Worm (Caenorhabditis elegans): ENCODE data around the gene T01C8.3.

T01C8.3 gene

DNA sequence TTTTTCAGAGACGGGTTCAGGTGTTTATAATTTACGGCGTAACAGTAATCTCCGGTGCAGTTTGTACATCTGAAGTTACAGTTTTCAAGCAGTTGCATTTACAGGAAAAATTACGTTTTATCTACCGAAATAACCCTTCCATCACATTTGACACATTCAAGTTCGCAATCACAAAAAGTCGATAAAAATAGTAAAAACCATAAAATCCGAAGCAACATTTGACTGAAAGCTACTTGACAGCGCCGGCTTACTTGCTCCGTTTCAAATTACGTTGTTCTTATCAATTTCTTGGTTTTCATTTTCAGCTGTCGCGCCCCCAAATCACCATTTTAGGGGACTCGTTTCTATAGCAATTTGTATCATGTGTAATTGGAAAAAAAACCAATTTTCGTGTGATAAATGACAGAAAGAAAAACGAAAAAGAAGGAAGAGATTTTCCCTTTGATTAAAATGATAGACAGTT lies at the start of gene T01C8.3:
T01C8.3 (minus strand) TSS at position 413 of the 463 bp plus-strand sequence.
- no peak for TF ChIP-seq W03F9.2 (tag; optimal IDR thresholded peaks at IDR 0.05)
- TF ChIP-seq him-1 (tag; optimal IDR thresholded peaks at IDR 0.05) = no peak
- no peak for TF ChIP-seq dao-5 (tag; optimal IDR thresholded peaks at IDR 0.05)

DNA sequence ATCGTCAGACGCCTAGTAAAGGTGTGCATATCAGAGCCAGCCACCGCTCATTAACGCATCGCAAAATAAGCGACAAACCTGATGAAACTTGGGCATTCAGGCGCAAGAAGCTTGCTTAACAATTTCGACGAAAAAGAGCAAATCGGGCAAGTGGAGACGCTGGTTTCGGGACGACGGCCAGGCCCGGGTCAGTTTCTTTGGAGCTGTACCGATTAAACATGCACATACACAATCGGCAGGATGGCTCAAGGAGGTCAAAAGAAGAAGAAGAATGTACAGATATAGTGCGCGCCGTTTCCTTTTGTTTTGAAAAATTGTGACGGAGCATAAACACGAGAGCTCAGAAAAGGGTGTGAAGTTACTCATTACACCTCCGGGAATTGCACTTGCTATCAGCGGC lies 43.5 kb upstream of the T01C8.3 start:
- TF ChIP-seq him-1 (tag; optimal IDR thresholded peaks at IDR 0.05) = no peak
- TF ChIP-seq dao-5 (tag; optimal IDR thresholded peaks at IDR 0.05) = no peak
- TF ChIP-seq W03F9.2 (tag; optimal IDR thresholded peaks at IDR 0.05) = no peak

DNA sequence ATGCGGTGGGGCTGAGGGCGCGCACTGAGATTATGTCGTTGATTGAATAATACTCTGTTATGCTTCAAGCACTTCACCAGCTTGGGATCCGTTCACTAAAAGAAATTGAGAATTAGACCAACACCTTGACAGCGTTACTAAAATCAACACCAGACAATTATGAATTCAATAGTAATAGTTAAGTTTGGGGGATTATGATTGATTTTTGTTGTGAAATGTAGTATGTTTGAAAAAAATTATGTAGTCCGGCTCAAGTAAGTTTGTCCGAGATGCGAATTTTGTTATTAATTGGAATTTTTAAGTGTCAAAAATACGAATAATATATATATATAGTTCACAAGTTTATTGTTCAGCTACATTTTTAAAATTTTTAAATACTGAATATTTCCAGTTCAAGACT lies 42.3 kb upstream of the T01C8.3 start, which contains the start of gene sto-5:
sto-5 (minus strand) TSS at position 101 of the 400 bp plus-strand sequence.
- TF ChIP-seq dao-5 (tag; optimal IDR thresholded peaks at IDR 0.05) (no peak), W03F9.2 (tag; optimal IDR thresholded peaks at IDR 0.05) (no peak), him-1 (tag; optimal IDR thresholded peaks at IDR 0.05) (no peak)

DNA sequence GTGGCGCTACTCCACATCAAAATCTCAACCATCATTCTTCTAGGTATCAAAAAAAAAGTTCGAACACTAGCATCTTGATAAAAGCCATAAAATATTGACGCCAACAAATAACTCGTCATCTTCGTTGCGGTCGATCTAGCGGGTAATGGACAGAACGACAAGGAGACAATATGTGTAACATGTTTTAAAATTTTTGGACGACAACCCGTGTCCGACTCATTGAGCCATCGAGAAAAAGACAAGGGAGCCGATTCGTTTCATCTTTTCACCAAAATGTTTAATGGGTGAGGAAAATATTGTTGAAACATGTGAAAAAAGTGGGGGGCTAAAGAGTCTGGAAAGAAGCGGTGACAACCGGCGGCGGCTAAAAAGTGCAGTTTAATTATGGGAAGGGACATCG lies 38.5 kb upstream of the T01C8.3 start:
- TF ChIP-seq him-1 (tag; optimal IDR thresholded peaks at IDR 0.05) (no peak), dao-5 (tag; optimal IDR thresholded peaks at IDR 0.05) (no peak), W03F9.2 (tag; optimal IDR thresholded peaks at IDR 0.05) (no peak)

DNA sequence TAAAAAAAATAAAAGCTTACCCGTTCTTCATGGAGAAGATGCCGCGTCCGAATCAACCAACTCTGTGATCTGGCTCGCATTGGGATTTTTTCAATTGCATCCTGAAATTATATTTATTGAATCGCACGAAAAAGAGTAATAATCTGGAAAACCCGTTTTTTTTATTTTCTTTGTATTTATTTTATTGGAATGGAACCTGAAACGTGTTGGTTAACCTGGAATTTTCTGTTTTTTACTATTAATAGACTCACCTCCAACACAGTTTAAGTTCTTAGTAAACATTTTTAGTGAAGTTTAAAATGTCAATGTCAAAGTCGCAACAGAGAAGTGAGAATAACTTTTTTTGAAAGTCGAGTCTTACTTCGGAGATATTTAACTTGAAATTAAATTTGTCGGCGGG lies 35.3 kb upstream of the T01C8.3 start:
- TF ChIP-seq W03F9.2 (tag; optimal IDR thresholded peaks at IDR 0.05) (no peak), him-1 (tag; optimal IDR thresholded peaks at IDR 0.05) (no peak), dao-5 (tag; optimal IDR thresholded peaks at IDR 0.05) (no peak)

DNA sequence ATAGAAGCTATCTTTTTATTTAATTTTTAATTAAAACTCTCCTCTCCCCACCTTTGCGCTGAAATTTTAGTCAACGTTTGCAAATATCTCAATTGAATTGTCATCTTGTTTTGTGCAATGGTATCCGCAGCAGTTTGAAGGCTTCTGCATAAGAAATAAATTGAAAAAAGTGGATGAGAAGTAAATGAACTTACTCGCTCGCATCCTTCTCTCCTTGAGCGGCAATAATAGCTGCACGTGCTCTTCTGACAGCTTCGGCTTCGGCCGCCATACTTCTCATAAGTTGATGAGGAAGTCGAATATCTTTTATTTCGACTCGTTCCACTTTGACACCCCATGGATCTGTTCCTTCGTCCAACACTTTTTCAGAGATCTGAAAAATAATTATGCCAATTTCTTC lies 33.8 kb upstream of the T01C8.3 start:
- TF ChIP-seq dao-5 (tag; optimal IDR thresholded peaks at IDR 0.05) (no peak), him-1 (tag; optimal IDR thresholded peaks at IDR 0.05) (no peak), W03F9.2 (tag; optimal IDR thresholded peaks at IDR 0.05) (no peak)

DNA sequence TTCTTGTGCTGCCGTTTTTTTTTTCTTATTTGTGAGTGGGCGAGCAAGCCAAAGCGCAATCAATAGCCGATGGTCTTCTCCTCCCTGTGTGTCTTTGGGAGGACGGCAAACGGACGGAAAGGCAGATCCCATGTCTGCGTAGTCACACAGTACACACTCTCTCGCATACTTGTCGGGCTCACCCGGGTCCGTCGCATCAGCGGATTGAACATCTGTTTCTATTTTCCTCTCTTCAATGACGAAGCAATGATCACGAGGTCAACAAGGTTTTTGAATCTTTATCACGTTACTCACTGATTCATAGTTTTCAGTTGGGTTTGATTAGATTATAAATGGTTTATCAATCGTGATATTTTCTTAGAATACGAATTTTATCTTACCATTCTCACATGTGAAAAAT lies 32.5 kb upstream of the T01C8.3 start:
- TF ChIP-seq dao-5 (tag; optimal IDR thresholded peaks at IDR 0.05) (no peak), him-1 (tag; optimal IDR thresholded peaks at IDR 0.05) (no peak), W03F9.2 (tag; optimal IDR thresholded peaks at IDR 0.05) (no peak)

DNA sequence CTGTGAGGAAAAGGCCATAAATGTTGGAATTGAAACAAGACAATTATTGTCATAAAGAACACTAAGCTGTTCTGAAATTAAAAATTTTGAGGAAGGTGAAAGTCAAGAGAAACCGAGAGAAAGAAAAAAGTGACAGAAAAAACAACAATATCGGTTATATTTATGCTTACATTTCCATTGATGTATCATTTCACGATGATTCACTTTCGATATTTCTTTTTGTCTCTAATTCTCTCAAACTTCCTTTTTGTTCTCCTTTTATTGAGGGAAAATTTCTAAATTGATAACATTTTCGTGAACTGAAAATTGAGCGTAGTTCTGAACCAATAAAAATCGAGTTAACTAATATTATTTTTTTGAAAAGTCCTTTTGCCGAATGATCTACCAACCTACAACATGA lies 31.9 kb upstream of the T01C8.3 start:
- no peak for TF ChIP-seq him-1 (tag; optimal IDR thresholded peaks at IDR 0.05)

DNA sequence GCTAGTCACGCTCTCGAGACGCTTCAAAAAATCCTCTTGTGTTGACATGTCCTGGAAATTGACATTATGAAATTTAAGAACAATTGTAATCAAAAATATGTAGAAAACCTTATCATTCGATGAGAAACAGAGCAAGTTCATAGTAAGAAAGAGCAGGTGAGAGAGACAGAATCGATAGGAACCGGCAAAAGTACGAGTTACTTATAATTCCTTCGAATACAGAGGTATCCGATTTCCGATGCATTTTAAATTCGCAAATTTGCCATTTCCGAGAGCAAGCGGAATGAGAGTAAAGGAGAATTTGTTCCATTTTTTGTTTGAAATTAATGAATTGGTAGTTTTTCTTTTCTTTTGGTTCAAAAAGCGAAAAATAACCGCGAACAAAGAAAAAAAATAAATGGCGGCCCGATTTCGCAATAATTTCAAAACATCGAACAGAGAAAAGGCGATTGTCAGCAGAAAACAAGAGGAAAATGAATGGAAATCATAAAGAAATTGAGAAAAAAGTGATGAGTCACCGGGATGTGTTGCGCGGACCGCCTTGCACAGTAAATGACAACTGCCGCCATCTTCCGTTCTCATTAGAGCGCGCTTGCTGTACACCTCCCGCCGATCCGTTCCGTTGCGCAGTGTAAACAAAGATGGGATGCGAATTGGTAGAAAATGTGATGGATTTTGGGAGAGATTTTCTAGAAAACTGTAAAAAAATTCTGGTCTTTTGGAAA lies 30.8 kb upstream of the T01C8.3 start, which contains the start of gene cas-1:
cas-1 (minus strand) TSS at position 51 of the 725 bp plus-strand sequence.
- TF ChIP-seq dao-5 (tag; optimal IDR thresholded peaks at IDR 0.05) = no peak
- no peak for TF ChIP-seq him-1 (tag; optimal IDR thresholded peaks at IDR 0.05)
- TF ChIP-seq W03F9.2 (tag; optimal IDR thresholded peaks at IDR 0.05) = no peak

DNA sequence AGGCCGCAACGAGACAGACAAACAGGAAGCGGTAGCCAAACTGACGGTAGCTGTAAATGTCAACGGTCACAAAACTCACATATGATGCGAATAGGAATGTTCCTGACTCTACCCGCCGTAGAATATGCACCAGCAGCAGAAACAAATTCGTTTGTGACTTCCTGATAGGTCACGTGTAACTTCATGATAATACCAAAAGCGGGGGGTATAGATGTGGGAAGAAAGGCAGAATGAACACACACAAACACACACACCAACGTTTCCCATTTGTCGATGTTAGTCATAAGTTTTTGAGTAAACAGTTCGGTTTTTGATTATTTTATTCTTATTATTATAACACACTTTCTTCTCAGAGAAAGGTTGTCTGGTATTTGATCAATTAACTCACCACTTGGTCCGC lies 30.1 kb upstream of the T01C8.3 start:
- no peak for TF ChIP-seq him-1 (tag; optimal IDR thresholded peaks at IDR 0.05)
- no peak for TF ChIP-seq W03F9.2 (tag; optimal IDR thresholded peaks at IDR 0.05)
- TF ChIP-seq dao-5 (tag; optimal IDR thresholded peaks at IDR 0.05) = no peak

DNA sequence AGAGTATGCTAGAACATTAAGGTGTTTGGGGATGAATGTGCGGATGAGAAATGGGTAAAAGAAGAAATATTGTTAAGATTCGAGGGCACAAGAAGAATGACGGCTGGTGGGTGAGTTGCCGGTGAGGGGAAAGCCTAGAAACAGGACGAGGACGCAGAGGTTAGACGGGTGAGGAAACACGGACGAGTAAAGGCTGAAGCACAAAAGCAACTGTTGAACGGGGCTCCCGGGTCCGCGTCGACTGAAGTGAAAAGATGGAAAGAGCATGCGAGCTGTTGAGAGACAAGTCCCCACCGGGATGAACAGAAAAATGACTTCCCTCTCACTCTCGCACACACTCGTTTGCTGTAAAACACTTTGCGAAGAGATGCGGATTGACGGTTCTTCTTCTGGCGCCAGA lies 29.0 kb upstream of the T01C8.3 start:
- TF ChIP-seq dao-5 (tag; optimal IDR thresholded peaks at IDR 0.05) = no peak
- no peak for TF ChIP-seq W03F9.2 (tag; optimal IDR thresholded peaks at IDR 0.05)
- no peak for TF ChIP-seq him-1 (tag; optimal IDR thresholded peaks at IDR 0.05)

DNA sequence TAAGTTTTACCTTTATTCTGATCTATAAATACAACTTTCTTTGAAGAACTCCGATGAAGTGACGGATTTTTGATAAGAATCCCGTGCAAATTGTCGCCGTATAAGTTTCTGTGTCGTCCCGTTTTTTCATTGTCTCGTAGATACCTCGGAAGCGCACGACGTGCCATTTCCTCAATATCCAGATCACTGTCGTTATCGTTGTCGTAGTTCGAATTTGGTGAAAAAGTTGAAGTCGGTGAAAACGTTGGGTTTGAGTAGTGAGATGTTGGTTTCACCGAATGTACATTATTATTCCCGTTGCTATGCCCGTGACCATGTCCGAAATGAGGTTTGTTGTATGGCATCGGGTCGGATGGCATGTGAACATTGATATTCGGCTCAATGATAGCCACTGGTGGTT lies 26.7 kb upstream of the T01C8.3 start:
- no peak for TF ChIP-seq W03F9.2 (tag; optimal IDR thresholded peaks at IDR 0.05)
- no peak for TF ChIP-seq him-1 (tag; optimal IDR thresholded peaks at IDR 0.05)
- TF ChIP-seq dao-5 (tag; optimal IDR thresholded peaks at IDR 0.05) = no peak

DNA sequence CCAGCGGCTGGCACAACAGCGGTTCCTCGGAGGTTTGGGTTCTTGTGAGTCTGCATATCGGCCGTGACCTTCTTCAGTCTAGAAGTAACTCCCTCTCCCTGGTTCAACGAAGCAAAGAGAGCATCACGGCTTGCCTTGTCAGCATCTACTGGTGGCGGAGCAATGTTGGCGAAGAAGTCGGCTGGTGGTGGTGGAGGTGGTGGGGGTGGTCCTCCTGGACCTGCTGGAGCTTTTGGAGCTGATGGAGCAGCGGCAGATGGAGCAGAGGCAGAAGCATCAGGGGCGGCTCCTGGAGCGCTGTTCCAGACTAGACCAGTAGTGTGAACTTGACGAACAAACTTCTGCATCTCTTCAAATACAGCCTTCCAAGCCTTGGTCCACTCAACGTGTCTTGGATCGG lies 25.5 kb upstream of the T01C8.3 start:
- TF ChIP-seq W03F9.2 (tag; optimal IDR thresholded peaks at IDR 0.05) (no peak), dao-5 (tag; optimal IDR thresholded peaks at IDR 0.05) (no peak), him-1 (tag; optimal IDR thresholded peaks at IDR 0.05) (no peak)

DNA sequence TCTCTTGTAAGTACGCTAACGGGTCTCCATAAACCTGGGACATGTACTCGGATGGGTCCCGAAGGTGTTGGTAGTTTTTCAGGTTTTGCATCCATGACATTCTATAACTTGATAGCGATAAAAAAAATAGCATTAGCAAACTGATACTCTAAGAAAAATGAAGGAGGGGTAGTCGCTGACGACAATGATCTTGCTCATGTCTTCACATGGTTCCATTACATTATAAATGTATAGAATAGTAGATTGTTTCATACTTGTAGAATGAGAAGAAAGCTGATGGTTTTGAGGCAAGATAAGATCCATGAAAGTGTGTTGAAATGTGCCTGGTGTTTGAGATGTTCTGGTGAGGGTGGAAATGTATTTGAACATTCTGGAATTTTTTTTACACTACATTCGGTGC lies 24.0 kb upstream of the T01C8.3 start, which contains the start of gene mec-4:
mec-4 (minus strand) TSS at position 101 of the 400 bp plus-strand sequence.
- TF ChIP-seq W03F9.2 (tag; optimal IDR thresholded peaks at IDR 0.05) = no peak

DNA sequence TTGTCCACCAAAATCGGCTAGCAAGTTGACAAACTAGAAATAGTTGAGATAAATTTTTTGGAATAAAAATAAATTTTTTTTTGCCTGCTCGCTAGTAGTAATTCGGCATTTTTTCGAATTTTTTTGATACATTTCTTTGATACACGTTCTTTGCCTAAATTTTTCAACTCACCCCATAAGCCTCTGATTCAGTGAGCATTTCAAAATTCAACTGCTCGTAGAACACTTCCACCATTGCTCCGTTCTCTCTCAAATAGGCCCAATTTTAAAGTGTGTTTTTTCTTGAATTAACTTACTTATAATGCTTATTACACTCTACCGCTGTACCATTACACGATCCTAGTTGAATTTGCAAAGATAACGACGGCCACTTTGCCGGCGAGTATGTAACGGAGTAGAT lies 20.5 kb upstream of the T01C8.3 start:
- TF ChIP-seq W03F9.2 (tag; optimal IDR thresholded peaks at IDR 0.05) (no peak), dao-5 (tag; optimal IDR thresholded peaks at IDR 0.05) (no peak), him-1 (tag; optimal IDR thresholded peaks at IDR 0.05) (no peak)

Data from whole organism, L4/young adult.